Worm (Caenorhabditis elegans): ENCODE data around the gene ugt-39.
A peak's percentile ranks its signal among the peaks of the same experiment; 100 is the strongest.

ugt-39 gene

DNA sequence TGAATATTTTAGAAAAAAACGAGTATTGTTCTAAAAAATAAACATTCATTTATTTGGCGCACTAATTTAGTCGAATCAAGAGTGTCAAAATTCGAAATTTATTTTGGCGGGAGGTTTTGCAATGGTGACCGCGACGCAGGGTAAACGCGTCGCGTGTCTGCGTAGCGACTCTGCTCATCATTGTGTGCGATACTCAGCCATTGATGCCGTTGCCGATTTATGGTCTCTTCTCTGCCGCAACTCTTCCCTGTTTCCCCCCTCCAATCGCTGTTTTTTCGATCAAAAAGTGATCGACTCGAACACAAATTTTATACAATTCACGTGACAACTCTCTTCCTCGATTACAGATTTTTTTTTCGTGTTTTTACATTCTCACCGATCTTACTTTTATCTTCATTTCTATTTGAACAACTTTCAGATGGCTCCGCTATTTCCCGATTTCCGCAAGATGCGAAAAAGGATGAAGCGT is 39.6 kb downstream of the ugt-39 start, which contains the start of gene F09G2.2 (continued):
- TF ChIP-seq nhr-120 (GFP tag; IDR thresholded peaks at IDR 0.05), result no peak
- peak; percentile 78 for TF ChIP-seq cebp-1 (GFP tag; IDR thresholded peaks at IDR 0.05)
- TF ChIP-seq cebp-1 (tag; optimal IDR thresholded peaks at IDR 0.05), result peak; percentile 91
- TF ChIP-seq rec-8 (tag; optimal IDR thresholded peaks at IDR 0.05), result no peak
- TF ChIP-seq ceh-91 (GFP tag; IDR thresholded peaks at IDR 0.05), result peak; percentile 82
- TF ChIP-seq F39B2.1 (GFP tag; IDR thresholded peaks at IDR 0.05), result no peak
- TF ChIP-seq xnd-1 (tag; optimal IDR thresholded peaks at IDR 0.05), result peak; percentile 77
- peak; percentile 56; the same call in 1 of the 2 replicates for TF ChIP-seq let-526 (GFP tag; IDR thresholded peaks at IDR 0.05)
- TF ChIP-seq madf-8 (GFP tag; conservative IDR thresholded peaks at IDR 0.05), result peak; percentile 82
- TF ChIP-seq F23B12.7 (tag; optimal IDR thresholded peaks at IDR 0.05; ENCODE audit: insufficient read depth), result peak; percentile 61
- peak; percentile 92 for TF ChIP-seq Y53G8AR.9 (GFP tag; conservative IDR thresholded peaks at IDR 0.05)
- TF ChIP-seq lin-40 (tag; optimal IDR thresholded peaks at IDR 0.05), result peak; percentile 86
- peak; percentile 14 for TF ChIP-seq atf-7 (tag; optimal IDR thresholded peaks at IDR 0.05)
- peak; percentile 9 for TF ChIP-seq F49E8.2 (tag; optimal IDR thresholded peaks at IDR 0.05; ENCODE audit: insufficient read depth)
- TF ChIP-seq F55B11.4 (tag; optimal IDR thresholded peaks at IDR 0.05; ENCODE audit: borderline replicate concordance, insufficient read depth), result no peak
- TF ChIP-seq egl-44 (GFP tag; IDR thresholded peaks at IDR 0.05), result peak; percentile 52; the same call in 1 of the 2 replicates
- TF ChIP-seq hrde-1 (tag; optimal IDR thresholded peaks at IDR 0.05; ENCODE audit: borderline replicate concordance), result peak; percentile 14
- TF ChIP-seq Y95B8A.8 (GFP tag; IDR thresholded peaks at IDR 0.05), result peak; percentile 84
- peak; percentile 8 for TF ChIP-seq nhr-90 (tag; optimal IDR thresholded peaks at IDR 0.05)
- TF ChIP-seq F52B5.7 (tag; optimal IDR thresholded peaks at IDR 0.05), result no peak
- TF ChIP-seq ztf-22 (GFP tag; optimal IDR thresholded peaks at IDR 0.05), result peak; percentile 2
- no peak for TF ChIP-seq rpc-1 (optimal IDR thresholded peaks at IDR 0.05)
- TF ChIP-seq rpc-1 (tag; optimal IDR thresholded peaks at IDR 0.05), result no peak
- TF ChIP-seq madf-10 (tag; optimal IDR thresholded peaks at IDR 0.05), result peak; percentile 78
- TF ChIP-seq nhr-80 (tag; optimal IDR thresholded peaks at IDR 0.05), result peak; percentile 90
- no peak for TF ChIP-seq dpff-1 (tag; optimal IDR thresholded peaks at IDR 0.05)
- no peak for TF ChIP-seq tbx-9 (tag; optimal IDR thresholded peaks at IDR 0.05; ENCODE audit: borderline replicate concordance)
- TF ChIP-seq lir-1 (GFP tag; conservative IDR thresholded peaks at IDR 0.05), result peak; percentile 84
- peak; percentile 85 for TF ChIP-seq ztf-26 (tag; optimal IDR thresholded peaks at IDR 0.05)
- TF ChIP-seq unc-62 (GFP tag; optimal IDR thresholded peaks at IDR 0.05), result peak; percentile 13
- no peak for TF ChIP-seq bed-1 (GFP tag; IDR thresholded peaks at IDR 0.05)
- TF ChIP-seq F37B4.10 (GFP tag; IDR thresholded peaks at IDR 0.05), result no peak
- peak; percentile 5 for TF ChIP-seq mxl-1 (tag; optimal IDR thresholded peaks at IDR 0.05)
- peak; percentile 2 to 69 for TF ChIP-seq let-607 (tag; optimal IDR thresholded peaks at IDR 0.05)
- TF ChIP-seq ceh-100 (GFP tag; IDR thresholded peaks at IDR 0.05), result peak; percentile 71
- TF ChIP-seq chd-7 (tag; optimal IDR thresholded peaks at IDR 0.05), result peak; percentile 33
- TF ChIP-seq snpc-1.3 (tag; optimal IDR thresholded peaks at IDR 0.05; ENCODE audit: insufficient read depth), result peak; percentile 83
- 0 out of 2 replicates have a peak, but pooled peaks have one; percentile 53 for TF ChIP-seq B0019.2 (GFP tag; conservative IDR thresholded peaks at IDR 0.05)
- TF ChIP-seq attf-6 (GFP tag; IDR thresholded peaks at IDR 0.05), result no peak
- peak; percentile 84 for TF ChIP-seq pha-4 (tag; optimal IDR thresholded peaks at IDR 0.05)
- no peak for TF ChIP-seq repo-1 (tag; optimal IDR thresholded peaks at IDR 0.05)
- peak; percentile 96 for TF ChIP-seq dox-1 (GFP tag; IDR thresholded peaks at IDR 0.05)
- TF ChIP-seq rcor-1 (GFP tag; IDR thresholded peaks at IDR 0.05), result peak; percentile 93
- TF ChIP-seq Y67H2A.10 (GFP tag; conservative IDR thresholded peaks at IDR 0.05), result peak; percentile 76; the same call in 1 of the 2 replicates
- peak; percentile 88 for TF ChIP-seq ceh-27 (GFP tag; optimal IDR thresholded peaks at IDR 0.05)
- no peak for TF ChIP-seq ccch-3 (GFP tag; optimal IDR thresholded peaks at IDR 0.05)
- TF ChIP-seq madf-3 (GFP tag; IDR thresholded peaks at IDR 0.05), result peak; percentile 100
- TF ChIP-seq hmg-20 (GFP tag; IDR thresholded peaks at IDR 0.05), result 0 out of 2 replicates have a peak, but pooled peaks have one; percentile 48

Measured in whole organism, young adult.